Worm (Caenorhabditis elegans) whole organism, mixed stage, embryonic: ENCODE measurements around the gene str-97.

Source experiments
- M03D4.4 ChIP-seq: sonication (generic microtip); optimal IDR thresholded peaks from 2 replicates; lab custom pipeline; 2017; ENCODE audit warnings: mild to moderate bottlenecking, missing genetic modification characterization, missing compliant biosample characterization
- bed-3 ChIP-seq: fragments of 200-800 bp; sonication (Bioruptor generic); optimal IDR thresholded peaks from 3 replicates; lab custom pipeline; 2018; ENCODE audit warnings: mild to moderate bottlenecking, missing genetic modification characterization, moderate library complexity, missing compliant biosample characterization
- blmp-1 ChIP-seq: fragments of 150-350 bp; optimal IDR thresholded peaks from 2 replicates; lab custom pipeline; 2014; ENCODE audit warnings: missing biosample characterization, missing genetic modification characterization
- ceh-39 ChIP-seq: fragments of 150-350 bp; optimal IDR thresholded peaks from 2 replicates; lab custom pipeline; 2014; ENCODE audit warnings: missing biosample characterization, missing genetic modification characterization
- ceh-43 ChIP-seq: fragments of 200-800 bp; sonication (Bioruptor generic); optimal IDR thresholded peaks from 2 replicates; lab custom pipeline; 2018; ENCODE audit warnings: mild to moderate bottlenecking, missing genetic modification characterization, moderate library complexity, missing compliant biosample characterization
- ces-1 ChIP-seq: fragments of 150-350 bp; optimal IDR thresholded peaks from 2 replicates; lab custom pipeline; 2014; ENCODE audit warnings: missing biosample characterization, missing genetic modification reagents, missing genetic modification characterization
- cnd-1 ChIP-seq: fragments of 200-800 bp; sonication (Bioruptor generic); optimal IDR thresholded peaks from 2 replicates; lab custom pipeline; 2018; ENCODE audit warnings: mild to moderate bottlenecking, missing genetic modification characterization, missing compliant biosample characterization
- drap-1 ChIP-seq: fragments of 200-800 bp; sonication (Bioruptor generic); optimal IDR thresholded peaks from 3 replicates; lab custom pipeline; 2018; ENCODE audit warnings: mild to moderate bottlenecking, missing genetic modification characterization, missing compliant biosample characterization
- elt-1 ChIP-seq: sonication (generic microtip); optimal IDR thresholded peaks from 2 replicates; lab custom pipeline; 2017; ENCODE audit warnings: missing genetic modification characterization, mild to moderate bottlenecking, missing compliant biosample characterization, antibody characterized with exemption, moderate library complexity, borderline replicate concordance; ENCODE audit not compliant: insufficient read depth
- elt-3 ChIP-seq: fragments of 150-350 bp; optimal IDR thresholded peaks from 2 replicates; lab custom pipeline; 2014; ENCODE audit warnings: missing biosample characterization, missing genetic modification characterization
- flh-1 ChIP-seq: fragments of 200-800 bp; sonication (Bioruptor generic); optimal IDR thresholded peaks from 2 replicates; lab custom pipeline; 2018; ENCODE audit warnings: mild to moderate bottlenecking, missing genetic modification characterization, moderate library complexity, missing compliant biosample characterization
- ham-2 ChIP-seq: fragments of 200-800 bp; sonication (Bioruptor generic); optimal IDR thresholded peaks from 2 replicates; lab custom pipeline; 2018; ENCODE audit warnings: mild to moderate bottlenecking, missing genetic modification characterization, missing compliant biosample characterization
- hlh-1 ChIP-seq: fragments of 150-350 bp; optimal IDR thresholded peaks from 2 replicates; lab custom pipeline; 2014; ENCODE audit warnings: missing biosample characterization, missing genetic modification reagents, missing genetic modification characterization
- lin-13 ChIP-seq: fragments of 150-350 bp; optimal IDR thresholded peaks from 2 replicates; lab custom pipeline; 2014; ENCODE audit warnings: missing biosample characterization, missing genetic modification characterization
- lin-32 ChIP-seq: fragments of 200-800 bp; sonication (Bioruptor generic); optimal IDR thresholded peaks from 2 replicates; lab custom pipeline; 2018; ENCODE audit warnings: mild to moderate bottlenecking, missing genetic modification characterization, missing compliant biosample characterization
- lsy-2 ChIP-seq: fragments of 150-350 bp; optimal IDR thresholded peaks from 2 replicates; lab custom pipeline; 2014; ENCODE audit warnings: missing biosample characterization, missing genetic modification characterization
- mab-5 ChIP-seq: fragments of 150-350 bp; optimal IDR thresholded peaks from 2 replicates; lab custom pipeline; 2014; ENCODE audit warnings: missing biosample characterization, missing genetic modification characterization
- nhr-12 ChIP-seq: fragments of 150-350 bp; optimal IDR thresholded peaks from 2 replicates; lab custom pipeline; 2014; ENCODE audit warnings: missing biosample characterization, missing genetic modification characterization
- nhr-2 ChIP-seq: fragments of 150-350 bp; optimal IDR thresholded peaks from 2 replicates; lab custom pipeline; 2014; ENCODE audit warnings: missing biosample characterization, missing genetic modification characterization
- nhr-237 ChIP-seq: fragments of 150-350 bp; optimal IDR thresholded peaks from 2 replicates; lab custom pipeline; 2014; ENCODE audit warnings: missing biosample characterization, missing genetic modification characterization
- nhr-28 ChIP-seq: fragments of 150-350 bp; optimal IDR thresholded peaks from 2 replicates; lab custom pipeline; 2014; ENCODE audit warnings: missing biosample characterization, missing genetic modification characterization
- nhr-76 ChIP-seq: sonication (generic microtip); optimal IDR thresholded peaks from 2 replicates; lab custom pipeline; 2017; ENCODE audit warnings: missing biosample characterization, missing genetic modification characterization
- pha-4 ChIP-seq: fragments of 150-350 bp; optimal IDR thresholded peaks from 2 replicates; lab custom pipeline; 2018; ENCODE audit warnings: missing biosample characterization, missing genetic modification reagents, missing genetic modification characterization
- sem-2 ChIP-seq: fragments of 200-800 bp; sonication (Bioruptor generic); optimal IDR thresholded peaks from 2 replicates; lab custom pipeline; 2018; ENCODE audit warnings: mild to moderate bottlenecking, missing genetic modification characterization, missing compliant biosample characterization
- snpc-4 ChIP-seq: fragments of 150-350 bp; optimal IDR thresholded peaks from 2 replicates; lab custom pipeline; 2014; ENCODE audit warnings: missing biosample characterization, missing genetic modification characterization
- sptf-1 ChIP-seq: sonication (generic microtip); optimal IDR thresholded peaks from 2 replicates; lab custom pipeline; 2017; ENCODE audit warnings: mild to moderate bottlenecking, missing genetic modification characterization, moderate library complexity, missing compliant biosample characterization
- unc-120 ChIP-seq: sonication (generic microtip); optimal IDR thresholded peaks from 2 replicates; lab custom pipeline; 2017; ENCODE audit warnings: missing genetic modification characterization, missing compliant biosample characterization; ENCODE audit not compliant: poor library complexity, severe bottlenecking
- unc-62 ChIP-seq: fragments of 150-350 bp; optimal IDR thresholded peaks from 2 replicates; lab custom pipeline; 2014; ENCODE audit warnings: missing biosample characterization, missing genetic modification reagents, missing genetic modification characterization
- zip-8 ChIP-seq: fragments of 150-350 bp; optimal IDR thresholded peaks from 2 replicates; lab custom pipeline; 2014; ENCODE audit warnings: missing biosample characterization, missing genetic modification characterization
- ztf-11 ChIP-seq: fragments of 150-350 bp; optimal IDR thresholded peaks from 2 replicates; lab custom pipeline; 2014; ENCODE audit warnings: missing biosample characterization, missing genetic modification characterization

Gene str-97

ce11 chrV:16194639-16195038 lies 39.6 kb upstream of the str-97 start, which contains the start of gene rabr-4:
TSS of gene rabr-4 (plus strand) at chrV:16194939.
- no peak for TF ChIP-seq ceh-39 (tag; lab: Kevin White, UChicago)
- no peak for TF ChIP-seq ceh-43
- no peak for TF ChIP-seq flh-1 (GFP tag; lab: Kevin White, UChicago)
- TF ChIP-seq nhr-2, result no peak
- no peak for TF ChIP-seq lsy-2 (tag; lab: Kevin White, UChicago)
- no peak for TF ChIP-seq sptf-1 (tag; lab: Kevin White, UChicago)
- TF ChIP-seq cnd-1, result no peak
- no peak for TF ChIP-seq snpc-4 (tag; lab: Kevin White, UChicago)
- no peak for TF ChIP-seq bed-3 (GFP tag; lab: Kevin White, UChicago)
- no peak for TF ChIP-seq zip-8 (tag; lab: Kevin White, UChicago)

ce11 chrV:16192114-16192513 lies 37.1 kb upstream of the str-97 start, which contains the start of gene srh-279:
TSS of gene srh-279 (plus strand) at chrV:16192414.
- TF ChIP-seq unc-120 (no peak), lin-13 (no peak), ceh-39 (tag; lab: Kevin White, UChicago) (no peak), sem-2 (GFP tag; lab: Kevin White, UChicago) (no peak), M03D4.4 (tag; lab: Kevin White, UChicago) (no peak), blmp-1 (tag; lab: Kevin White, UChicago) (no peak), unc-62 (no peak), nhr-76 (no peak), cnd-1 (no peak), lsy-2 (tag; lab: Kevin White, UChicago) (no peak), elt-1 (no peak), zip-8 (tag; lab: Kevin White, UChicago) (no peak)

ce11 chrV:16190485-16190884 lies 35.5 kb upstream of the str-97 start, which contains the start of gene srh-281:
TSS of gene srh-281 (plus strand) at chrV:16190785.
- no peak for TF ChIP-seq pha-4 (tag; lab: Kevin White, UChicago)
- TF ChIP-seq mab-5, result no peak
- TF ChIP-seq ham-2 (GFP tag; lab: Kevin White, UChicago), result no peak
- no peak for TF ChIP-seq nhr-12 (tag; lab: Kevin White, UChicago)
- no peak for TF ChIP-seq elt-3 (tag; lab: Kevin White, UChicago)
- no peak for TF ChIP-seq bed-3 (GFP tag; lab: Kevin White, UChicago)
- TF ChIP-seq ceh-43, result no peak
- TF ChIP-seq ztf-11 (tag; lab: Kevin White, UChicago), result no peak
- no peak for TF ChIP-seq M03D4.4 (tag; lab: Kevin White, UChicago)
- no peak for TF ChIP-seq snpc-4 (tag; lab: Kevin White, UChicago)
- TF ChIP-seq cnd-1, result no peak
- TF ChIP-seq lin-32 (GFP tag; lab: Kevin White, UChicago), result no peak
- TF ChIP-seq nhr-237 (tag; lab: Kevin White, UChicago), result no peak
- no peak for TF ChIP-seq flh-1 (GFP tag; lab: Kevin White, UChicago)
- TF ChIP-seq unc-120, result no peak

- no peak for TF ChIP-seq lin-32 (GFP tag; lab: Kevin White, UChicago)
- TF ChIP-seq hlh-1 (tag; lab: Kevin White, UChicago), result no peak
- no peak for TF ChIP-seq lin-13
- no peak for TF ChIP-seq nhr-28 (tag; lab: Kevin White, UChicago)
- no peak for TF ChIP-seq unc-120
- no peak for TF ChIP-seq zip-8 (tag; lab: Kevin White, UChicago)
- TF ChIP-seq nhr-237 (tag; lab: Kevin White, UChicago), result no peak
- no peak for TF ChIP-seq ceh-39 (tag; lab: Kevin White, UChicago)
- TF ChIP-seq, all 35 proteins: peak for 0
These were observed 28.3 kb upstream of the str-97 start, which contains the start of gene srz-14 for ce11 chrV:16183357-16183756. TSS of gene srz-14 (plus strand) at chrV:16183657.

- TF ChIP-seq elt-3 (tag; lab: Kevin White, UChicago), result no peak
- TF ChIP-seq ham-2 (GFP tag; lab: Kevin White, UChicago), result no peak
- TF ChIP-seq unc-120, result no peak
- TF ChIP-seq nhr-2, result no peak
- no peak for TF ChIP-seq drap-1 (GFP tag; lab: Kevin White, UChicago)
- TF ChIP-seq ceh-39 (tag; lab: Kevin White, UChicago), result no peak
- no peak for TF ChIP-seq unc-62
- TF ChIP-seq lin-32 (GFP tag; lab: Kevin White, UChicago), result no peak
- no peak for TF ChIP-seq M03D4.4 (tag; lab: Kevin White, UChicago)
- no peak for TF ChIP-seq mab-5
- no peak for TF ChIP-seq snpc-4 (tag; lab: Kevin White, UChicago)
- TF ChIP-seq ztf-11 (tag; lab: Kevin White, UChicago), result no peak
- TF ChIP-seq blmp-1 (tag; lab: Kevin White, UChicago), result no peak
- no peak for TF ChIP-seq lsy-2 (tag; lab: Kevin White, UChicago)
- no peak for TF ChIP-seq hlh-1 (tag; lab: Kevin White, UChicago)
- no peak for TF ChIP-seq zip-8 (tag; lab: Kevin White, UChicago)
- TF ChIP-seq pha-4 (tag; lab: Kevin White, UChicago), result no peak
- no peak for TF ChIP-seq ces-1 (GFP tag; lab: Kevin White, UChicago)
These were observed 27.9 kb upstream of the str-97 start, which contains the start of gene srh-277 for ce11 chrV:16182918-16183317. TSS of gene srh-277 (plus strand) at chrV:16183218.
